Worm (Caenorhabditis elegans) whole organism, midembryonic: ENCODE data around the gene C29A12.22.

Experiments
- tab-1 ChIP-seq: fragments of 200-800 bp; sonication (Bioruptor generic); IDR thresholded peaks from 2 replicates; pipeline ENCODE4 v1.3.6; 2022; ENCODE audit warnings: missing genetic modification characterization, missing compliant biosample characterization
- ztf-23 ChIP-seq: fragments of 200-800 bp; sonication (Bioruptor generic); IDR thresholded peaks from 2 replicates; pipeline ENCODE4 v1.3.6; 2022; ENCODE audit warnings: missing genetic modification reagents, missing genetic modification characterization, missing compliant biosample characterization

- no peak for TF ChIP-seq tab-1 (GFP tag; lab: Robert Waterston, UW)
- no peak for TF ChIP-seq ztf-23
Observed at ce11 chrV:10811763-10812162, at the start of gene C29A12.22.
